Fruit fly (Drosophila melanogaster): ENCODE data around the gene CG13113.

Gene CG13113

dm6 chr2L:9543871-9544270 lies at the start of gene CG13113:
CG13113 (plus strand) TSS chr2L:9544171.
- no peak for TF ChIP-seq CG8478 (optimal IDR thresholded peaks at IDR 0.05)
- no peak for TF ChIP-seq CTCF (optimal IDR thresholded peaks at IDR 0.05)

dm6 chr2L:9494663-9495417 lies 49.1 kb upstream of the CG13113 start, which contains the start of gene Gdi:
Gdi (minus strand) TSS chr2L:9494876.
- TF ChIP-seq CG8478 (optimal IDR thresholded peaks at IDR 0.05) (no peak), CTCF (optimal IDR thresholded peaks at IDR 0.05) (no peak)

dm6 chr2L:9495418-9495779 lies 48.6 kb upstream of the CG13113 start, which contains the start of gene CG33298:
CG33298 (plus strand) TSS chr2L:9495474.
- TF ChIP-seq CG8478 (optimal IDR thresholded peaks at IDR 0.05) (no peak), CTCF (optimal IDR thresholded peaks at IDR 0.05) (no peak)

dm6 chr2L:9495870-9496269 lies 48.1 kb upstream of the CG13113 start:
- TF ChIP-seq CTCF (optimal IDR thresholded peaks at IDR 0.05), result no peak
- no peak for TF ChIP-seq CG8478 (optimal IDR thresholded peaks at IDR 0.05)

- TF ChIP-seq CTCF (optimal IDR thresholded peaks at IDR 0.05) (no peak), CG8478 (optimal IDR thresholded peaks at IDR 0.05) (no peak)
Measured at dm6 chr2L:9496378-9497284, 47.3 kb upstream of the CG13113 start.

- TF ChIP-seq CTCF (optimal IDR thresholded peaks at IDR 0.05), result no peak
- TF ChIP-seq CG8478 (optimal IDR thresholded peaks at IDR 0.05), result no peak
Measured at dm6 chr2L:9497285-9497660, 46.7 kb upstream of the CG13113 start.

- TF ChIP-seq CTCF (optimal IDR thresholded peaks at IDR 0.05), result no peak
- TF ChIP-seq CG8478 (optimal IDR thresholded peaks at IDR 0.05), result no peak
Measured at dm6 chr2L:9498185-9498984, 45.6 kb upstream of the CG13113 start.

dm6 chr2L:9498985-9499249 lies 45.1 kb upstream of the CG13113 start:
- no peak for TF ChIP-seq CTCF (optimal IDR thresholded peaks at IDR 0.05)
- no peak for TF ChIP-seq CG8478 (optimal IDR thresholded peaks at IDR 0.05)

- TF ChIP-seq CTCF (optimal IDR thresholded peaks at IDR 0.05) (no peak), CG8478 (optimal IDR thresholded peaks at IDR 0.05) (no peak)
Measured at dm6 chr2L:9500454-9500853, 43.5 kb upstream of the CG13113 start.

- TF ChIP-seq CG8478 (optimal IDR thresholded peaks at IDR 0.05), result no peak
- TF ChIP-seq CTCF (optimal IDR thresholded peaks at IDR 0.05), result no peak
Measured at dm6 chr2L:9502786-9503443, 41.1 kb upstream of the CG13113 start.

- TF ChIP-seq CG8478 (optimal IDR thresholded peaks at IDR 0.05) (no peak), CTCF (optimal IDR thresholded peaks at IDR 0.05) (no peak)
Measured at dm6 chr2L:9505372-9506103, 38.4 kb upstream of the CG13113 start.

- TF ChIP-seq CTCF (optimal IDR thresholded peaks at IDR 0.05) (no peak), CG8478 (optimal IDR thresholded peaks at IDR 0.05) (no peak)
Measured at dm6 chr2L:9506535-9507036, 37.4 kb upstream of the CG13113 start.

dm6 chr2L:9508547-9509197 lies 35.3 kb upstream of the CG13113 start:
- no peak for TF ChIP-seq CG8478 (optimal IDR thresholded peaks at IDR 0.05)

dm6 chr2L:9509653-9510052 lies 34.3 kb upstream of the CG13113 start:
- no peak for TF ChIP-seq CG8478 (optimal IDR thresholded peaks at IDR 0.05)
- no peak for TF ChIP-seq CTCF (optimal IDR thresholded peaks at IDR 0.05)

All from S2 (cell line).